Worm (Caenorhabditis elegans) whole organism, L1 larva: Measurements from ENCODE around the gene K02E11.4.

Source experiments
- aly-2 ChIP-seq: fragments of 150-350 bp; optimal IDR thresholded peaks from 2 replicates; lab custom pipeline; 2014; ENCODE audit warnings: missing biosample characterization, missing genetic modification characterization
- ama-1 ChIP-seq: fragments of 150-350 bp; optimal IDR thresholded peaks from 2 replicates; lab custom pipeline; 2014
- egl-13 ChIP-seq: sonication (generic microtip); optimal IDR thresholded peaks from 2 replicates; lab custom pipeline; 2016; ENCODE audit warnings: missing genotype, missing genetic modification reagents, missing genetic modification characterization, missing compliant biosample characterization
- hlh-4 ChIP-seq: sonication (generic microtip); optimal IDR thresholded peaks from 2 replicates; lab custom pipeline; 2016; ENCODE audit warnings: mild to moderate bottlenecking, missing genetic modification characterization, missing compliant biosample characterization
- lin-13 ChIP-seq: fragments of 150-350 bp; optimal IDR thresholded peaks from 2 replicates; lab custom pipeline; 2014; ENCODE audit warnings: missing biosample characterization, missing genetic modification reagents, missing genetic modification characterization
- mab-9 ChIP-seq: fragments of 200-800 bp; sonication (Bioruptor generic); IDR thresholded peaks from 2 replicates; pipeline ENCODE4 v1.3.6; 2022; ENCODE audit warnings: missing genetic modification reagents, missing genetic modification characterization, missing compliant biosample characterization
- mdl-1 ChIP-seq, 2 experiments: fragments of 150-350 bp; optimal IDR thresholded peaks; 2 replicates each; lab custom pipeline; 2014 to 2017; ENCODE audit warnings: missing biosample characterization in 2 of 2, missing genetic modification characterization in 2 of 2, inconsistent platforms in 1 of 2
- snu-23 ChIP-seq: sonication (generic microtip); optimal IDR thresholded peaks from 2 replicates; lab custom pipeline; 2016; ENCODE audit warnings: missing genetic modification characterization, missing compliant biosample characterization
- sox-4 ChIP-seq: sonication (generic microtip); optimal IDR thresholded peaks from 2 replicates; lab custom pipeline; 2016; ENCODE audit warnings: missing genetic modification characterization, missing compliant biosample characterization
- unc-130 ChIP-seq: fragments of 150-350 bp; optimal IDR thresholded peaks from 2 replicates; lab custom pipeline; 2017; ENCODE audit warnings: missing biosample characterization, missing genetic modification characterization, inconsistent platforms
- unc-62 ChIP-seq: fragments of 150-350 bp; optimal IDR thresholded peaks from 2 replicates; lab custom pipeline; 2014; ENCODE audit warnings: missing biosample characterization, missing genetic modification reagents, missing genetic modification characterization
- ztf-4 ChIP-seq: fragments of 150-350 bp; optimal IDR thresholded peaks from 2 replicates; lab custom pipeline; 2014; ENCODE audit warnings: missing biosample characterization, missing genetic modification characterization

- TF ChIP-seq sox-4 (tag; lab: Kevin White, UChicago) (no peak), lin-13 (GFP tag; lab: Kevin White, UChicago) (no peak), ztf-4 (no peak), ama-1 (lab: Kevin White, UChicago) (no peak), aly-2 (tag; lab: Kevin White, UChicago) (no peak), mdl-1 (tag; optimal IDR thresholded peaks at IDR 0.05; lab: Kevin White, UChicago) (no peak), mab-9 (GFP tag; lab: Robert Waterston, UW) (no peak), snu-23 (GFP tag; lab: Kevin White, UChicago) (no peak), unc-62 (GFP tag; lab: Kevin White, UChicago) (no peak), hlh-4 (tag; lab: Kevin White, UChicago) (no peak), unc-130 (no peak), egl-13 (tag; lab: Kevin White, UChicago) (no peak)
Observed at ce11 chrV:14293667-14294194, 45.8 kb upstream of the K02E11.4 start, which contains the start of gene F14D7.2.
